Fruit fly (Drosophila melanogaster): ENCODE measurements around the gene kibra.

dm6 chr3R:14695054-14695453 is 29.0 kb downstream of the kibra start:
- no peak for TF ChIP-seq Sin3A (optimal IDR thresholded peaks at IDR 0.05)
- TF ChIP-seq psq (optimal IDR thresholded peaks at IDR 0.05), result no peak
- no peak for TF ChIP-seq h (optimal IDR thresholded peaks at IDR 0.05)

Data from Kc167 (cell line).